Fruit fly (Drosophila melanogaster) whole organism, prepupa: ENCODE measurements around the gene PIG-K.
A peak's percentile ranks its signal among the peaks of the same experiment; 100 is the strongest.

Source experiments
- Blimp-1 ChIP-seq: fragments of 200-800 bp; sonication (Bioruptor generic); optimal IDR thresholded peaks from 3 replicates; lab custom pipeline; 2017; ENCODE audit warnings: missing biosample characterization, missing genetic modification characterization, mild to moderate bottlenecking, moderate library complexity, missing genetic modification reagents
- CG10631 ChIP-seq: fragments of 200-800 bp; sonication (Bioruptor generic); optimal IDR thresholded peaks from 2 replicates; lab custom pipeline; 2016; ENCODE audit warnings: missing biosample characterization, missing genetic modification characterization
- CG10669 ChIP-seq: fragments of 200-800 bp; sonication (Bioruptor generic); optimal IDR thresholded peaks from 3 replicates; lab custom pipeline; 2018; ENCODE audit warnings: missing biosample characterization, mild to moderate bottlenecking, missing genetic modification characterization, moderate library complexity
- CG11294 ChIP-seq: fragments of 200-800 bp; sonication (Bioruptor generic); IDR thresholded peaks from 2 replicates; pipeline ENCODE4 v1.3.6; 2022; ENCODE audit warnings: missing biosample characterization, missing genetic modification characterization
- CG11762 ChIP-seq: fragments of 200-800 bp; sonication (Bioruptor generic); optimal IDR thresholded peaks from 3 replicates; lab custom pipeline; 2016; ENCODE audit warnings: missing biosample characterization, missing genetic modification characterization; ENCODE audit not compliant: insufficient read depth
- CG11902 ChIP-seq: fragments of 200-800 bp; sonication (Bioruptor generic); optimal IDR thresholded peaks from 3 replicates; lab custom pipeline; 2016; ENCODE audit warnings: missing biosample characterization, missing genetic modification characterization
- CG15336 ChIP-seq: fragments of 200-800 bp; sonication (Bioruptor generic); IDR thresholded peaks from 2 replicates; pipeline ENCODE4 v1.3.6; 2022; ENCODE audit warnings: missing biosample characterization, missing genetic modification characterization
- CG1621 ChIP-seq: fragments of 200-800 bp; sonication (Bioruptor generic); optimal IDR thresholded peaks from 3 replicates; lab custom pipeline; 2018; ENCODE audit warnings: missing biosample characterization, mild to moderate bottlenecking, missing genetic modification characterization
- CG16779 ChIP-seq: fragments of 200-800 bp; sonication (Bioruptor generic); optimal IDR thresholded peaks from 3 replicates; lab custom pipeline; 2017; ENCODE audit warnings: missing biosample characterization, mild to moderate bottlenecking, missing genetic modification characterization
- CG3032 ChIP-seq: fragments of 200-800 bp; optimal IDR thresholded peaks from 2 replicates; lab custom pipeline; 2019; ENCODE audit warnings: missing biosample characterization, mild to moderate bottlenecking, missing genetic modification characterization, moderate library complexity
- CG31627 ChIP-seq: fragments of 200-800 bp; sonication (Bioruptor generic); optimal IDR thresholded peaks from 3 replicates; lab custom pipeline; 2016; ENCODE audit warnings: missing biosample characterization, missing genetic modification characterization
- CG32006 ChIP-seq: fragments of 200-800 bp; sonication (Bioruptor generic); optimal IDR thresholded peaks from 3 replicates; lab custom pipeline; 2017; ENCODE audit warnings: missing biosample characterization, mild to moderate bottlenecking, missing genetic modification characterization
- CG34406 ChIP-seq: fragments of 200-800 bp; sonication (Bioruptor generic); optimal IDR thresholded peaks from 3 replicates; lab custom pipeline; 2016; ENCODE audit warnings: missing biosample characterization, missing genetic modification characterization
- CG3919 ChIP-seq: fragments of 200-800 bp; sonication (Bioruptor generic); optimal IDR thresholded peaks from 3 replicates; lab custom pipeline; 2016; ENCODE audit warnings: missing biosample characterization, missing genetic modification characterization
- CG6163 ChIP-seq: fragments of 200-800 bp; sonication (Bioruptor generic); IDR thresholded peaks from 3 replicates; pipeline ENCODE4 v1.3.6; 2022; ENCODE audit warnings: missing biosample characterization, missing genetic modification characterization
- CG6276 ChIP-seq: fragments of 200-800 bp; sonication (Bioruptor generic); optimal IDR thresholded peaks from 2 replicates; lab custom pipeline; 2017; ENCODE audit warnings: missing biosample characterization, mild to moderate bottlenecking, missing genetic modification characterization
- CG6792 ChIP-seq: fragments of 200-800 bp; sonication (Bioruptor generic); optimal IDR thresholded peaks from 3 replicates; lab custom pipeline; 2016; ENCODE audit warnings: missing biosample characterization, missing genetic modification characterization
- CG6854 ChIP-seq: fragments of 200-800 bp; sonication (Bioruptor generic); optimal IDR thresholded peaks from 2 replicates; lab custom pipeline; 2017; ENCODE audit warnings: missing biosample characterization, mild to moderate bottlenecking, missing genetic modification characterization
- CG8119 ChIP-seq: fragments of 200-800 bp; sonication (Bioruptor generic); IDR thresholded peaks from 3 replicates; pipeline ENCODE4 v1.3.6; 2022; ENCODE audit warnings: missing biosample characterization, missing genetic modification characterization
- CG8319 ChIP-seq: fragments of 200-800 bp; sonication (Bioruptor generic); optimal IDR thresholded peaks from 3 replicates; lab custom pipeline; 2016; ENCODE audit warnings: missing biosample characterization, missing genetic modification characterization
- CG8632 ChIP-seq: fragments of 200-800 bp; sonication (Bioruptor generic); optimal IDR thresholded peaks from 3 replicates; lab custom pipeline; 2016; ENCODE audit warnings: missing biosample characterization, missing genetic modification characterization
- CG9139 ChIP-seq: fragments of 200-800 bp; sonication (Bioruptor generic); optimal IDR thresholded peaks from 3 replicates; lab custom pipeline; 2017; ENCODE audit warnings: missing biosample characterization, mild to moderate bottlenecking, missing genetic modification characterization
- Eip75B ChIP-seq: fragments of 200-800 bp; sonication (Bioruptor generic); optimal IDR thresholded peaks from 3 replicates; lab custom pipeline; 2016; ENCODE audit warnings: missing biosample characterization, missing genetic modification characterization
- Eip78C ChIP-seq: fragments of 200-800 bp; sonication (Bioruptor generic); peaks from one replicate; lab custom pipeline; 2016; ENCODE audit warnings: missing biosample characterization, missing genetic modification characterization
- Ets21C ChIP-seq: fragments of 200-800 bp; sonication (Bioruptor generic); optimal IDR thresholded peaks from 3 replicates; lab custom pipeline; 2016; ENCODE audit warnings: missing biosample characterization, missing genetic modification characterization
- Ets96B ChIP-seq: fragments of 200-800 bp; optimal IDR thresholded peaks from 2 replicates; lab custom pipeline; 2019; ENCODE audit warnings: missing biosample characterization, mild to moderate bottlenecking, missing genetic modification characterization, moderate library complexity
- Hr4 ChIP-seq: fragments of 200-800 bp; sonication (Bioruptor generic); optimal IDR thresholded peaks from 3 replicates; lab custom pipeline; 2016; ENCODE audit warnings: missing biosample characterization, missing genetic modification characterization
- Lpt ChIP-seq: fragments of 200-800 bp; sonication (Bioruptor generic); optimal IDR thresholded peaks from 3 replicates; lab custom pipeline; 2016; ENCODE audit warnings: missing biosample characterization, missing genetic modification characterization
- OdsH ChIP-seq: fragments of 200-800 bp; sonication (Bioruptor generic); optimal IDR thresholded peaks from 3 replicates; lab custom pipeline; 2016; ENCODE audit warnings: missing biosample characterization, missing genetic modification characterization
- Smox ChIP-seq: fragments of 200-800 bp; sonication (Bioruptor generic); optimal IDR thresholded peaks from 3 replicates; lab custom pipeline; 2016; ENCODE audit warnings: missing biosample characterization, missing genetic modification characterization
- Sox102F ChIP-seq: fragments of 200-800 bp; sonication (Bioruptor generic); optimal IDR thresholded peaks from 2 replicates; lab custom pipeline; 2016; ENCODE audit warnings: missing biosample characterization, mild to moderate bottlenecking, missing genetic modification characterization
- Sox14 ChIP-seq: fragments of 200-800 bp; sonication (Bioruptor generic); optimal IDR thresholded peaks from 3 replicates; lab custom pipeline; 2016; ENCODE audit warnings: missing biosample characterization, missing genetic modification characterization
- Sox15 ChIP-seq: fragments of 200-800 bp; sonication (Bioruptor generic); optimal IDR thresholded peaks from 3 replicates; lab custom pipeline; 2016; ENCODE audit warnings: missing biosample characterization, missing genetic modification characterization
- achi ChIP-seq: fragments of 200-800 bp; sonication (Bioruptor generic); optimal IDR thresholded peaks from 3 replicates; lab custom pipeline; 2016; ENCODE audit warnings: missing biosample characterization, missing genetic modification characterization
- acj6 ChIP-seq: fragments of 200-800 bp; sonication (Bioruptor generic); optimal IDR thresholded peaks from 3 replicates; lab custom pipeline; 2016; ENCODE audit warnings: missing biosample characterization, missing genetic modification characterization
- dac ChIP-seq: fragments of 200-800 bp; sonication (Bioruptor generic); optimal IDR thresholded peaks from 2 replicates; lab custom pipeline; 2017; ENCODE audit warnings: missing biosample characterization, mild to moderate bottlenecking, missing genetic modification characterization
- dsx ChIP-seq: fragments of 200-800 bp; optimal IDR thresholded peaks from 3 replicates; lab custom pipeline; 2019; ENCODE audit warnings: missing biosample characterization, mild to moderate bottlenecking, missing genetic modification characterization, moderate library complexity; ENCODE audit not compliant: poor library complexity, severe bottlenecking
- eg ChIP-seq: fragments of 200-800 bp; sonication (Bioruptor generic); IDR thresholded peaks from 3 replicates; pipeline ENCODE4 v1.3.6; 2022; ENCODE audit warnings: missing biosample characterization, missing genetic modification characterization
- esn ChIP-seq: fragments of 200-800 bp; sonication (Bioruptor generic); optimal IDR thresholded peaks from 2 replicates; lab custom pipeline; 2016; ENCODE audit warnings: missing biosample characterization, mild to moderate bottlenecking, missing genetic modification characterization, moderate library complexity
- fd59A ChIP-seq: fragments of 200-800 bp; sonication (Bioruptor generic); optimal IDR thresholded peaks from 2 replicates; lab custom pipeline; 2017; ENCODE audit warnings: missing biosample characterization, mild to moderate bottlenecking, missing genetic modification characterization, missing genetic modification reagents
- fd85E ChIP-seq: fragments of 200-800 bp; sonication (Bioruptor generic); optimal IDR thresholded peaks from 3 replicates; lab custom pipeline; 2016; ENCODE audit warnings: missing biosample characterization, missing genetic modification characterization
- fkh ChIP-seq: fragments of 200-800 bp; sonication (Bioruptor generic); optimal IDR thresholded peaks from 3 replicates; lab custom pipeline; 2017; ENCODE audit warnings: missing biosample characterization, mild to moderate bottlenecking, missing genetic modification characterization, moderate library complexity
- lz ChIP-seq: fragments of 200-800 bp; sonication (Bioruptor generic); optimal IDR thresholded peaks from 3 replicates; lab custom pipeline; 2016; ENCODE audit warnings: missing biosample characterization, missing genetic modification characterization
- net ChIP-seq: fragments of 200-800 bp; sonication (Bioruptor generic); optimal IDR thresholded peaks from 3 replicates; lab custom pipeline; 2016; ENCODE audit warnings: missing biosample characterization, missing genetic modification characterization
- salr ChIP-seq, 2 experiments: fragments of 200-800 bp; sonication (Bioruptor generic); optimal IDR thresholded peaks; 3 replicates each; lab custom pipeline; 2016 to 2018; ENCODE audit warnings: missing biosample characterization in 2 of 2, missing genetic modification characterization in 2 of 2, mild to moderate bottlenecking in 1 of 2
- spab ChIP-seq: fragments of 200-800 bp; sonication (Bioruptor generic); optimal IDR thresholded peaks from 2 replicates; lab custom pipeline; 2017; ENCODE audit warnings: missing biosample characterization, mild to moderate bottlenecking, missing genetic modification characterization, missing genetic modification reagents
- ss ChIP-seq, 2 experiments: fragments of 200-800 bp; sonication (Bioruptor generic); optimal IDR thresholded peaks; 2 replicates in 1 of 2; 3 replicates in 1 of 2; lab custom pipeline; 2017 to 2018; ENCODE audit warnings: mild to moderate bottlenecking in 2 of 2, missing biosample characterization in 2 of 2, missing genetic modification characterization in 2 of 2, moderate library complexity in 1 of 2
- svp ChIP-seq: fragments of 200-800 bp; sonication (Bioruptor generic); peaks from one replicate; lab custom pipeline; 2016; ENCODE audit warnings: missing biosample characterization, missing genetic modification characterization
- vri ChIP-seq: fragments of 200-800 bp; sonication (Bioruptor generic); optimal IDR thresholded peaks from 3 replicates; lab custom pipeline; 2016; ENCODE audit warnings: missing biosample characterization, mild to moderate bottlenecking, missing genetic modification characterization

Gene PIG-K

dm6 chrX:1991843-1992242, 17.3 kb downstream of the PIG-K start:
- TF ChIP-seq Hr4 (no peak), fkh (GFP tag; lab: Kevin White, UChicago) (peak; percentile 71), CG10669 (GFP tag; lab: Kevin White, UChicago) (no peak), Smox (GFP tag; lab: Kevin White, UChicago) (no peak), CG32006 (GFP tag; lab: Kevin White, UChicago) (peak; percentile 17), CG1621 (no peak), net (GFP tag; lab: Kevin White, UChicago) (no peak), Lpt (peak; percentile 9), Sox102F (no peak), CG8119 (no peak; the same call in 2 of the 3 replicates), CG6276 (peak; percentile 42), fd59A (no peak)

DNA sequence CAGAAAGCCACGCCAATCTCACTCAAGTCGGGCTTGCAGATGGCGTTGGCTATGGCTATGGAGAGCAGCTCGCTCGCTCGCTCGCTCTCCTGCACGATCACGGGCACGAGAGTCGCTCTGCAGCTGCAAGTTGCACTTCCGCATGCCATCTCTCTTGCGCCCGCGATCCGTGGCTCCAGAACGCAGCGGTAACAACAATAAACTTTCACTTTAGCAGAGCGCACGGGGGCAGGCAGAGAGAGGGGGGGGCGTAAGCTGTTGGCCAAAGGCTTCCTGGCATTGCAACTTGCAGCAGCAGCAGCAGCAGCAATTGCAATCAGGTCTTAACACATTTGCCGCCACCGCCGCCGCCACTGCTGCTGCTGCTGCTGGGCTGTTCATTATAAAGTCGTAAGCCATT, 19.2 kb downstream of the PIG-K start:
- TF ChIP-seq CG6854 (GFP tag; lab: Kevin White, UChicago) (peak; percentile 7), dsx (no peak), Eip78C (GFP tag; lab: Kevin White, UChicago) (no peak), Blimp-1 (GFP tag; lab: Kevin White, UChicago) (peak; percentile 81), CG6163 (GFP tag; lab: Robert Waterston, UW) (0 out of 3 replicates have a peak, but pooled peaks have one; percentile 21), CG10631 (no peak), fd85E (no peak), vri (no peak), CG31627 (no peak)

DNA sequence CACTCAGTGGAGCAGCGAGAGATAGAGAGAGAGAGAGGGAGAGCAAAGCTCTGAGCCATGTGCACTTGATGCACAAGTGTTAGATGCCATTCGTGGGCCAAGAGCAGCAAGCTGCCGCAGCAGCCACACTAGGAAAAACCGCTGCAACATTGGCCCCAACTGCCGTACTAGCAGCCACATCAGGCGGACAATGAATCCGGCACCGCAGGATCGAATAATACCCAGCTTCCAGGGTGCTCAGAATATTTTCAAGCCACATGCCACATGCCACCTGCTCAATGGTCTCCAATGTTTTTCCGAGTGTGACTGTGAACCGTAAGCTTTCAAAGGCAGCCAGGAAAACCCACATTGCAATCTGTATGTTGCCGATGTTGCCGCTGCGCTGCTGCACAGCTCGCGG, 20.5 kb downstream of the PIG-K start:
- TF ChIP-seq CG16779 (tag; lab: Kevin White, UChicago) (peak; percentile 20), Smox (GFP tag; lab: Kevin White, UChicago) (no peak), dac (peak; percentile 84), Lpt (peak; percentile 86), CG8319 (GFP tag; lab: Kevin White, UChicago) (no peak), Eip75B (GFP tag; lab: Kevin White, UChicago) (no peak), CG6792 (GFP tag; lab: Kevin White, UChicago) (no peak), fkh (GFP tag; lab: Kevin White, UChicago) (no peak), spab (GFP tag; lab: Kevin White, UChicago) (no peak), CG34406 (GFP tag; lab: Kevin White, UChicago) (no peak), CG11294 (GFP tag; lab: Robert Waterston, UW) (peak; percentile 89), CG11902 (GFP tag; lab: Kevin White, UChicago) (no peak), OdsH (GFP tag; lab: Kevin White, UChicago) (peak; percentile 69), CG11762 (GFP tag; lab: Kevin White, UChicago) (peak; percentile 31), CG3919 (peak; percentile 45), Sox15 (GFP tag; lab: Kevin White, UChicago) (no peak), Eip78C (GFP tag; lab: Kevin White, UChicago) (peak; percentile 79), esn (GFP tag; lab: Kevin White, UChicago) (no peak), CG6163 (GFP tag; lab: Robert Waterston, UW) (peak; percentile 88), lz (GFP tag; lab: Kevin White, UChicago) (peak; percentile 3), Ets21C (no peak), acj6 (GFP tag; lab: Kevin White, UChicago) (peak; percentile 44), CG6854 (GFP tag; lab: Kevin White, UChicago) (no peak), CG9139 (no peak), CG15336 (GFP tag; lab: Robert Waterston, UW) (peak; percentile 92), ss (GFP tag; optimal IDR thresholded peaks at IDR 0.05; lab: Kevin White, UChicago) (no peak), vri (no peak), achi (peak; percentile 55), fd59A (no peak), Ets96B (tag; lab: Kevin White, UChicago) (no peak), svp (GFP tag; lab: Kevin White, UChicago) (no peak), CG32006 (GFP tag; lab: Kevin White, UChicago) (peak; percentile 90), Sox14 (GFP tag; lab: Kevin White, UChicago) (peak; percentile 53), eg (GFP tag; lab: Robert Waterston, UW) (peak; percentile 96), CG10631 (peak; percentile 49), salr (GFP tag; optimal IDR thresholded peaks at IDR 0.05; lab: Kevin White, UChicago) (peak in 1 of 2 experiments; percentile 68), CG3032 (no peak), CG8632 (GFP tag; lab: Kevin White, UChicago) (no peak)
